Fruit fly (Drosophila melanogaster) whole organism, prepupa: ENCODE results near the gene Mur18B.

ENCODE experiments used
- CG16779 ChIP-seq: fragments of 200-800 bp; sonication (Bioruptor generic); optimal IDR thresholded peaks from 3 replicates; lab custom pipeline; 2017; ENCODE audit warnings: missing biosample characterization, mild to moderate bottlenecking, missing genetic modification characterization
- CG6163 ChIP-seq: fragments of 200-800 bp; sonication (Bioruptor generic); IDR thresholded peaks from 3 replicates; pipeline ENCODE4 v1.3.6; 2022; ENCODE audit warnings: missing biosample characterization, missing genetic modification characterization
- CG7368 ChIP-seq: fragments of 200-800 bp; sonication (Bioruptor generic); optimal IDR thresholded peaks from 3 replicates; lab custom pipeline; 2016; ENCODE audit warnings: missing biosample characterization, missing genetic modification characterization
- CG9139 ChIP-seq: fragments of 200-800 bp; sonication (Bioruptor generic); optimal IDR thresholded peaks from 3 replicates; lab custom pipeline; 2017; ENCODE audit warnings: missing biosample characterization, mild to moderate bottlenecking, missing genetic modification characterization
- OdsH ChIP-seq: fragments of 200-800 bp; sonication (Bioruptor generic); optimal IDR thresholded peaks from 3 replicates; lab custom pipeline; 2016; ENCODE audit warnings: missing biosample characterization, missing genetic modification characterization

DNA sequence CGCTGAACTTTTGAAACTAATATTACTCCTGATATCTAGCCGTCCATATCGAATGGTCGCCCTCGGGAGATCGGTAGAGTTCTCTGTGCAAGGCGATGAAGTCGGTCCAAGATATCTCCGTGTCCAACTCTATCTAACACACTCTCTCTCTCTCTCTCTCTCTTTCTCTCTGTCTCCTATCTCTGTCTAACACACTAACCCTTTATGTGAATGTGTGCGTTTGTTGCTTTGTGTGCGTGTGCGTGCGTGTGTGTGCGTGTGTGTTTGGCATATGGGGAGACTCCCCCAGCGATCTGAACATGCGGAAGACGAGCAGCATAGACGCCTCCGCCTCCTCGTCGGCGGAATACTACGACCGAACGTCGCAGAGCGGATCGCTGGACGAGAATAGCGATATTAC lies 51.3 kb downstream of the Mur18B start:
- no peak for TF ChIP-seq CG16779 (tag; lab: Kevin White, UChicago)
- no peak for TF ChIP-seq CG6163
- TF ChIP-seq CG7368 (GFP tag; lab: Kevin White, UChicago): no peak
- TF ChIP-seq CG9139 (GFP tag; lab: Kevin White, UChicago): no peak
- no peak for TF ChIP-seq OdsH (GFP tag; lab: Kevin White, UChicago)
